Fruit fly (Drosophila melanogaster): Measurements from ENCODE around the gene CG9396.

The CG9396 gene

DNA sequence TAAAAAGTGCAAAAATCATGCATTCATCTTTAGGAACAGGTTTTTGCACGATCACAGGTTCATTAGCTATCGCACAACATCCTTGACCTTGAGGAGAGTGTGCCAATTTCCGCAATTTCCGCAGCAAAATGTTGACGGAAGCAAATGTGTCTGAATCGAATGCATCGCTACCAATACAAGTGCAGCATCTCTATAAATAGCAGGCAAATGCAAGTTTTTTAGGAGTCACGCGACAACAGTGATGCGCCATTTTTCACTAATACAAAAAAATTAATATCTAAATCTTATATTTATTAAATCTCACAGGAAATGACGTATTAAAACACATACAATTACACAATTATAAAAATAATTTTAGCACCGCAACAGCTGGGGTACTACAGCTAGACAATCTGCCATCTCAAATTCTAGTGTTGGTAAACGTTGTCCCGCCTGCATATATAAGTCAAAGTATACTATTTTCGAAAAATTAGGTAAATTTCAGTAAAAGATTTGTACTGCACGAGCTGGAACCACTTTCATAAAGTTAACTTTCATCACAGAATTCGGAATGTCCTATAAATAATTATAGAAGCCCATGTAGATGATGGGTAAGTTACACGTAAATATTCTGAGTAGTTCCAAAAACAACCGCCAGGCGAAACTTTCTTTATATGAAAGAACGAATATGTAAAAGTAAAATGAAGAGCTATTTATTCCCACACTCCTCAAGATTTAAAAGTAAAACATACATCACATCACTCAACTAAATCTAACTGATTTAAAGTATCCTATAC lies 2.6 kb upstream of the CG9396 start, which contains the start of gene CG9399 (continued):
- TF ChIP-seq CG7786 (GFP tag; optimal IDR thresholded peaks at IDR 0.05): peak; percentile 89
- TF ChIP-seq CG17829 (tag; optimal IDR thresholded peaks at IDR 0.05): peak; percentile 98
- peak; percentile 94 for TF ChIP-seq Fer1 (GFP tag; optimal IDR thresholded peaks at IDR 0.05)
- peak; percentile 98 for TF ChIP-seq dysf (GFP tag; IDR thresholded peaks at IDR 0.05)
- TF ChIP-seq CG17802 (tag; optimal IDR thresholded peaks at IDR 0.05): peak; percentile 84
- TF ChIP-seq NK7.1 (GFP tag; optimal IDR thresholded peaks at IDR 0.05): peak; percentile 68
- TF ChIP-seq CTCF (GFP tag; optimal IDR thresholded peaks at IDR 0.05): peak; percentile 97
- TF ChIP-seq lola (GFP tag; optimal IDR thresholded peaks at IDR 0.05): peak in 1 of 3 experiments; percentile 98
- peak; percentile 79 for TF ChIP-seq dm (GFP tag; optimal IDR thresholded peaks at IDR 0.05)
- TF ChIP-seq ewg (GFP tag; optimal IDR thresholded peaks at IDR 0.05): peak; percentile 95
- TF ChIP-seq pho (GFP tag; optimal IDR thresholded peaks at IDR 0.05): peak; percentile 93
- TF ChIP-seq CG13296 (GFP tag; optimal IDR thresholded peaks at IDR 0.05): peak; percentile 93
- TF ChIP-seq CG10366 (GFP tag; IDR thresholded peaks at IDR 0.05): peak; percentile 99
- TF ChIP-seq CG12236 (GFP tag; optimal IDR thresholded peaks at IDR 0.05): peak; percentile 83
- TF ChIP-seq so (GFP tag; IDR thresholded peaks at IDR 0.05): peak; percentile 98
- peak; percentile 42 for TF ChIP-seq Dp (GFP tag; optimal IDR thresholded peaks at IDR 0.05)
- TF ChIP-seq Adf1 (GFP tag; IDR thresholded peaks at IDR 0.05): peak; percentile 75
- peak; percentile 75 for TF ChIP-seq Hey (tag; optimal IDR thresholded peaks at IDR 0.05)
- TF ChIP-seq HLH4C (GFP tag; IDR thresholded peaks at IDR 0.05; ENCODE audit: partially characterized antibody): 0 out of 3 replicates have a peak, but pooled peaks have one; percentile 38
- TF ChIP-seq sisA (GFP tag; IDR thresholded peaks at IDR 0.05): peak; percentile 98
- peak; percentile 86 for TF ChIP-seq CG4360 (GFP tag; IDR thresholded peaks at IDR 0.05)
- peak; percentile 97 for TF ChIP-seq HmgZ (tag; optimal IDR thresholded peaks at IDR 0.05)
- TF ChIP-seq CG1233 (GFP tag; optimal IDR thresholded peaks at IDR 0.05): peak; percentile 95
- TF ChIP-seq CG8478 (optimal IDR thresholded peaks at IDR 0.05): no peak
- TF ChIP-seq CG2889 (GFP tag; IDR thresholded peaks at IDR 0.05): peak; percentile 97
- TF ChIP-seq Oli (tag; optimal IDR thresholded peaks at IDR 0.05): peak; percentile 97
- TF ChIP-seq CG2712 (tag; optimal IDR thresholded peaks at IDR 0.05): peak; percentile 98
- TF ChIP-seq fd102C (GFP tag; optimal IDR thresholded peaks at IDR 0.05): peak; percentile 91
- peak; percentile 94 for TF ChIP-seq Vsx1 (GFP tag; optimal IDR thresholded peaks at IDR 0.05)
- peak; percentile 97 for TF ChIP-seq chn (GFP tag; optimal IDR thresholded peaks at IDR 0.05)
- peak; percentile 96 for TF ChIP-seq CG7839 (tag; optimal IDR thresholded peaks at IDR 0.05)
- no peak for TF ChIP-seq yki (optimal IDR thresholded peaks at IDR 0.05)
- TF ChIP-seq dmrt99B (tag; optimal IDR thresholded peaks at IDR 0.05): peak; percentile 97
- TF ChIP-seq CG9797 (GFP tag; optimal IDR thresholded peaks at IDR 0.05): peak; percentile 47
- TF ChIP-seq CG9932 (GFP tag; IDR thresholded peaks at IDR 0.05): peak; percentile 98
- TF ChIP-seq MESR4 (GFP tag; optimal IDR thresholded peaks at IDR 0.05): peak; percentile 77
- TF ChIP-seq CG17568 (GFP tag; optimal IDR thresholded peaks at IDR 0.05): peak; percentile 95
- peak; percentile 96 for TF ChIP-seq Dek (tag; optimal IDR thresholded peaks at IDR 0.05)
- peak; percentile 96 for TF ChIP-seq CG1529 (GFP tag; optimal IDR thresholded peaks at IDR 0.05)
- peak; percentile 24 for TF ChIP-seq pros (GFP tag; optimal IDR thresholded peaks at IDR 0.05)
- peak; percentile 85 for TF ChIP-seq Fer2 (tag; optimal IDR thresholded peaks at IDR 0.05)
- peak; percentile 63 for TF ChIP-seq emc (GFP tag; optimal IDR thresholded peaks at IDR 0.05)
- TF ChIP-seq disco-r (GFP tag; optimal IDR thresholded peaks at IDR 0.05): peak; percentile 84
- peak; percentile 57 for TF ChIP-seq pfk (GFP tag; optimal IDR thresholded peaks at IDR 0.05)
- TF ChIP-seq Myb (GFP tag; optimal IDR thresholded peaks at IDR 0.05): peak; percentile 67
- TF ChIP-seq bowl (GFP tag; IDR thresholded peaks at IDR 0.05): peak; percentile 96
- TF ChIP-seq zfh1 (GFP tag; IDR thresholded peaks at IDR 0.05): peak; percentile 99
- peak; percentile 97 for TF ChIP-seq CG13424 (tag; optimal IDR thresholded peaks at IDR 0.05)
- peak; percentile 91 for TF ChIP-seq CG13894 (tag; optimal IDR thresholded peaks at IDR 0.05)
- TF ChIP-seq CG10321 (GFP tag; IDR thresholded peaks at IDR 0.05): peak; percentile 83

Data from whole organism, embryonic.